Worm (Caenorhabditis elegans): ENCODE data around the gene srgp-1.

DNA sequence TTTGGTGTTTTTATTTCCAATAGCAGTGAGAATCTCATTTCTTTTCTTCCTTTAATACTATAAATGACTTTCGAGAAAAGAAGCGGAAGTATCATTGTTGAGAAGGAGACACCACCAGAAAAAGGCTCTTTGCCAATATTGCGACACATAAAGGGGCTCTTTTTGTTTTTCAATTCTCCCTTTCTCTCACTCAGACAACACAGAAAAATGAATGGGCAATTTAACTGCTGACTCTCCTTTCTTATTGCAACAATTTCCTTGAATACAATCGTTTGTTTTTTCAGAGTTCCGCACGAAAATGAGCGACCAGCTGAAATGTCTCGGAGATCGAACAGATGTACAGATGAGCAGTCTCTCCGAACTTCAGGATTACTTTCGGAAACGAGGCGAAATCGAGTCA is 4.0 kb downstream of the srgp-1 start:
- TF ChIP-seq tab-1 (GFP tag; IDR thresholded peaks at IDR 0.05) (no peak), T22C8.4 (GFP tag; IDR thresholded peaks at IDR 0.05) (no peak), klf-2 (GFP tag; conservative IDR thresholded peaks at IDR 0.05) (no peak)
